Fruit fly (Drosophila melanogaster): Measurements from ENCODE around the gene narya.

The narya gene

DNA sequence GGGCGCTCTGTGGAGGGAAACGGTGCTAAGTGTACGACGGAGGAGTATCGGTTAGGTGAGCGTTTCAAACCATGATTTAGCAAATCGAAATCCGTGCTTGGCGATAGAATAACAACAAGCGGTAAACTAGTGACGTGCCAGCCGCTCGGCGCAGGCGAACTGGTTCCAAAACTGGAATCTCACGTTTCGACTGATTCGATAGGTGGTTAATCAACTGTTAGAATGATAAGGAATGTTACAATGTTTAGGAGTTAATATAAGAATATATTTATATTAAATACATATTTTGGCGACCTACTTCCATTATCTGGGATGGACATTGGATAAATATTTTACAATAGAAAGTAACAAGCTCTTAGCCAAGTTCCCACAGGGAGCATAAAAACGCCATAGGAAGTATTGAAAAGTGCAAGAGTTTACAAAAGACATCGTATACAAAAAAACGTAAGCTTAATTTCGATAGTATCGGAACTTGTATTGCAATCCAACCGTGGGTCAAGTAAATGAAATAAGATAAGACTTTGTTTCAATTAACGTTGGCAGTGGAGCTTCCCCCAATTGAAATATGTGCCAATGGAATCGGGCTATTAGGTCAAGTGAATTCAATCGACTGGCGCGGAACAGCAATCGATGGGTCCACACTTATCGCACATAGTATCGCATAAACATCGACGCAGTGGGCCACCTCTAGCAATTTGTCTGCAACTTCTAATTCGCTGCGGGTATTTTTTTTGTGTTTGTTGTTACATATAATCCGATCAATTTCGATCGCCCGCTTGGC lies 20.2 kb downstream of the narya start, which contains the start of the genes ksh, CG14200 and Pfrx:
Gene ksh (minus strand): TSS at position 163 of the 781 bp plus-strand sequence.
Gene CG14200 (plus strand): TSS at position 676 of the 781 bp plus-strand sequence.
Gene Pfrx (plus strand): TSS at position 676 of the 781 bp plus-strand sequence.
- TF ChIP-seq Pif1B (GFP tag; optimal IDR thresholded peaks at IDR 0.05) (no peak), CG15710 (tag; optimal IDR thresholded peaks at IDR 0.05) (no peak), Snoo (tag; optimal IDR thresholded peaks at IDR 0.05) (no peak), Ets98B (GFP tag; IDR thresholded peaks at IDR 0.05) (no peak), CG10348 (GFP tag; IDR thresholded peaks at IDR 0.05) (no peak), CG8159 (tag; optimal IDR thresholded peaks at IDR 0.05) (no peak), CG32121 (GFP tag; IDR thresholded peaks at IDR 0.05) (no peak), CG9948 (tag; optimal IDR thresholded peaks at IDR 0.05) (no peak), Pif1A (GFP tag; optimal IDR thresholded peaks at IDR 0.05) (no peak), CG34367 (tag; optimal IDR thresholded peaks at IDR 0.05) (no peak)

DNA sequence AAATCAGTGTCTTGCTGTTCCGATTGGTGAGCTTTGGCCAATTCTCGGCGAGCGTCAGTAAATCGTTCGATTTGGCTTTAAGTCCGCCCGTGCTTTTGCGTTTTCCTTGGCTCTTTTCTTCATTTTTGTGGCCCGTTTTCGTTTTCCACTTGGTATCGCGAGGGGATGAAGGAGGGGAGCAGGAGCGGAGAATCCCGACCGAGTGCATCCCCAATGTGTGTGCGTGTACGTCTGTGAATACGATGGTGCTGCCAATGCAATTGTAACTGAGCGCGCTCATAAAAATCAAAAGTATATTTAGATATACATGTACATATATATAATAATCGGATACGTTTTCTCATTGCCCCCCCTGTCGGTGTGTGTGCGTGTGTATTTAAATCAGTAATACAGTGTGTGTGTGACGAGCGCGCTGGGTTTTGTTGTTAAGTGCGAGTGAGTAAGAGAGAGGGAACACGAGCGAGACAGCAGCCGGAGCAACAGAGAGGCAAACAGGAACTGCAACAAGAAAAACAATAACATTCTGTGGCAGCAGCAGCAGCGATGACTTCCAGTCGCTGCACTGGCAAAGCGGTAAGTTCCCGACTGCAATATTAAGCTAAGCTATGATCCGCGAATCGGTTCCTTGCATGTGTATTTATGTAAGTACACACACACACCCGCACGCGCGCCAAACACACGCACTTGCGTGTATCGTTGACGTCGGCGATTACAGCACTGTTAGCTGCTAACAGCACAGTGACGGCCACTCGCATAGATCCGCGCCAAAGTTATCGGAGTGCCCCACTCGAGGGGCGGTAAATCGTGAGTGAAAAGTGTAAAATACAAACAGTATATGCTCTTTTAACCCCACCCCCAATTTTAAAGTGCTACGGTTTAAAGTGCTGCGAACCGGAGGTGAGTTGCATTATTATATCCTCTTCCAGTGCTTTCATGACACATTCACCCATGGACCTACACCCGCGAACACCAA lies 21.0 kb downstream of the narya start:
- TF ChIP-seq EcR (GFP tag; optimal IDR thresholded peaks at IDR 0.05) (no peak), CG13204 (GFP tag; optimal IDR thresholded peaks at IDR 0.05) (peak; percentile 16), rn (GFP tag; IDR thresholded peaks at IDR 0.05) (0 out of 2 replicates have a peak, but pooled peaks have one; percentile 5), CG8159 (tag; optimal IDR thresholded peaks at IDR 0.05) (peak; percentile 68), fd96Ca (GFP tag; IDR thresholded peaks at IDR 0.05) (peak; percentile 86), Pif1A (GFP tag; optimal IDR thresholded peaks at IDR 0.05) (no peak), CG8301 (tag; optimal IDR thresholded peaks at IDR 0.05) (peak; percentile 67), CG12605 (GFP tag; IDR thresholded peaks at IDR 0.05) (peak; percentile 55), CG15710 (tag; optimal IDR thresholded peaks at IDR 0.05) (peak; percentile 59), CG34367 (tag; optimal IDR thresholded peaks at IDR 0.05) (peak; percentile 61), Snoo (tag; optimal IDR thresholded peaks at IDR 0.05) (peak; percentile 60), gl (tag; optimal IDR thresholded peaks at IDR 0.05) (no peak), CG10348 (GFP tag; IDR thresholded peaks at IDR 0.05) (no peak), CG14655 (GFP tag; optimal IDR thresholded peaks at IDR 0.05) (no peak), CG32121 (GFP tag; IDR thresholded peaks at IDR 0.05) (peak; percentile 58; the same call in 1 of the 2 replicates), CG4496 (GFP tag; IDR thresholded peaks at IDR 0.05) (peak; percentile 80; the same call in 2 of the 3 replicates), Ets98B (GFP tag; IDR thresholded peaks at IDR 0.05) (peak; percentile 76), Pif1B (GFP tag; optimal IDR thresholded peaks at IDR 0.05) (no peak), CG9948 (tag; optimal IDR thresholded peaks at IDR 0.05) (peak; percentile 62), D1 (tag; optimal IDR thresholded peaks at IDR 0.05) (no peak), CG17806 (tag; optimal IDR thresholded peaks at IDR 0.05) (peak; percentile 41)

DNA sequence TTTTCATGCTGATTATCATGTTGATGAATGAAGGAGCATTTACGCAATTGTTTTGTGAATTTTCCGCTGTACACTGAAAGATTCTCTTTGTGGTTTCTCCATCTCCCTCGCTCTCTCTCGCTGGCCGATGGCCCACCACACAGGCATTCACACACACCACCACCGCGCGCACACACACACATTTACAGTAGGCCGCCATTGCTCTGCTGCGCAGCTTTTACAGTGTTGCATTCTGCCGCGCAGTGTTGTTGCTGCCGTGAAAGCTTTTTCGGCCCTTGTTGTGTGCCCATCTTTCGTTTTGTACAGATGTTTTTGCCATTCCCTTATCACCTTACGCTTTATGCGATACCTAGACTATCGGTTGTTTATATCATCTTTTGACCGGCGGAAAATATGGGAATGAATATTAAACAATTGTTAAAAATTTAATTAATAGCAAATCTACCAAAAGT lies 22.0 kb downstream of the narya start:
- no peak for TF ChIP-seq CG10348 (GFP tag; IDR thresholded peaks at IDR 0.05)
- TF ChIP-seq CG12605 (GFP tag; IDR thresholded peaks at IDR 0.05) = peak; percentile 36; the same call in 1 of the 2 replicates
- no peak for TF ChIP-seq Pif1A (GFP tag; optimal IDR thresholded peaks at IDR 0.05)
- peak; percentile 55; the same call in 1 of the 3 replicates for TF ChIP-seq CG4496 (GFP tag; IDR thresholded peaks at IDR 0.05)
- 0 out of 3 replicates have a peak, but pooled peaks have one; percentile 31 for TF ChIP-seq fd96Ca (GFP tag; IDR thresholded peaks at IDR 0.05)
- TF ChIP-seq CG17806 (tag; optimal IDR thresholded peaks at IDR 0.05) = no peak
- no peak for TF ChIP-seq EcR (GFP tag; optimal IDR thresholded peaks at IDR 0.05)
- TF ChIP-seq rn (GFP tag; IDR thresholded peaks at IDR 0.05) = no peak
- no peak for TF ChIP-seq CG9948 (tag; optimal IDR thresholded peaks at IDR 0.05)
- peak; percentile 32 for TF ChIP-seq Ets98B (GFP tag; IDR thresholded peaks at IDR 0.05)
- no peak for TF ChIP-seq CG14655 (GFP tag; optimal IDR thresholded peaks at IDR 0.05)
- no peak for TF ChIP-seq gl (tag; optimal IDR thresholded peaks at IDR 0.05)
- TF ChIP-seq Snoo (tag; optimal IDR thresholded peaks at IDR 0.05) = no peak
- no peak for TF ChIP-seq CG8159 (tag; optimal IDR thresholded peaks at IDR 0.05)
- no peak for TF ChIP-seq D1 (tag; optimal IDR thresholded peaks at IDR 0.05)
- no peak for TF ChIP-seq CG34367 (tag; optimal IDR thresholded peaks at IDR 0.05)
- no peak for TF ChIP-seq CG8301 (tag; optimal IDR thresholded peaks at IDR 0.05)
- TF ChIP-seq CG13204 (GFP tag; optimal IDR thresholded peaks at IDR 0.05) = no peak
- no peak for TF ChIP-seq Pif1B (GFP tag; optimal IDR thresholded peaks at IDR 0.05)
- peak; percentile 29; the same call in 1 of the 2 replicates for TF ChIP-seq CG32121 (GFP tag; IDR thresholded peaks at IDR 0.05)
- no peak for TF ChIP-seq CG15710 (tag; optimal IDR thresholded peaks at IDR 0.05)

DNA sequence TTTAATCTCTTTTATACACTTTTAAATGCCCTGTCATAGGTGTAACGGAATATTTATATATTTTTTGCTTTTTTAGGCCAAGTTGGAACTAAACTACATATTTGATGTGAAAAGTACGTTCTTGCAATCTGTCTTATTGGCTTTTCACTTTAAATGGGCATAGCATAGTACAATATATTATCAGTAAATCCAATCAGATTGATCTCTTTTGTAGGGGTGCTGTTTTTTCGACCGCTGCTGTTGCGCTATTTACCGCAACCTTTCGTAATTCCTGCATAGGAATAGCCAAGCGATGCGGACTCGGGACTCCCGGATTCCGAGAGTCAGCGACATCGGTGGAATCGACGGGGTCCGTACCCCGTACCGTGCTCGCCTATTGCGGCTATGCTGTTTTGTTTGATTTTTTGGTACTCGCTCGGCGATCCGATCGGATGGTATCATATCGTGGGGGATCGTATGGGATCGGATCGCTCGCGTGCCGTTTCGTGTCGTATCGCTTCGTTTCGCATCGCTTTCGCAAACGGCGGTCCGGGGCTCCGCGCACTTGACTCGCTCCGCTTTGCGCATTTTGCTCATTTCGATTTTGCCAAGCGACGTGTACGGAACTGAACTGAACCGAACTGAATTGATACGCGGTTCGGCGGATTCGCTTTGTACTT lies 23.0 kb downstream of the narya start:
- TF ChIP-seq CG9948 (tag; optimal IDR thresholded peaks at IDR 0.05) (no peak), Pif1A (GFP tag; optimal IDR thresholded peaks at IDR 0.05) (no peak), gl (tag; optimal IDR thresholded peaks at IDR 0.05) (no peak), Pif1B (GFP tag; optimal IDR thresholded peaks at IDR 0.05) (no peak), CG12605 (GFP tag; IDR thresholded peaks at IDR 0.05) (peak; percentile 57; the same call in 1 of the 2 replicates), CG34367 (tag; optimal IDR thresholded peaks at IDR 0.05) (no peak), CG10348 (GFP tag; IDR thresholded peaks at IDR 0.05) (no peak), CG15710 (tag; optimal IDR thresholded peaks at IDR 0.05) (no peak), Ets98B (GFP tag; IDR thresholded peaks at IDR 0.05) (peak; percentile 75), CG8301 (tag; optimal IDR thresholded peaks at IDR 0.05) (no peak), rn (GFP tag; IDR thresholded peaks at IDR 0.05) (no peak), CG4496 (GFP tag; IDR thresholded peaks at IDR 0.05) (peak; percentile 70; the same call in 2 of the 3 replicates), fd96Ca (GFP tag; IDR thresholded peaks at IDR 0.05) (peak; percentile 66; the same call in 1 of the 3 replicates), CG17806 (tag; optimal IDR thresholded peaks at IDR 0.05) (no peak), CG8159 (tag; optimal IDR thresholded peaks at IDR 0.05) (no peak), CG32121 (GFP tag; IDR thresholded peaks at IDR 0.05) (peak; percentile 57; the same call in 1 of the 2 replicates), EcR (GFP tag; optimal IDR thresholded peaks at IDR 0.05) (peak; percentile 35), CG14655 (GFP tag; optimal IDR thresholded peaks at IDR 0.05) (no peak), D1 (tag; optimal IDR thresholded peaks at IDR 0.05) (no peak), CG13204 (GFP tag; optimal IDR thresholded peaks at IDR 0.05) (peak; percentile 75), Snoo (tag; optimal IDR thresholded peaks at IDR 0.05) (no peak)
